Worm (Caenorhabditis elegans) whole organism, late embryonic: Measurements from ENCODE around the gene thn-1.

Source experiments
- F13H6.1 ChIP-seq: sonication (generic microtip); optimal IDR thresholded peaks from 2 replicates; lab custom pipeline; 2016; ENCODE audit warnings: missing genetic modification characterization, missing compliant biosample characterization
- K02D7.2 ChIP-seq: sonication (generic microtip); optimal IDR thresholded peaks from 2 replicates; lab custom pipeline; 2017; ENCODE audit warnings: mild to moderate bottlenecking, missing genetic modification characterization, missing compliant biosample characterization
- K09A11.1 ChIP-seq: sonication (generic microtip); optimal IDR thresholded peaks from 2 replicates; lab custom pipeline; 2017; ENCODE audit warnings: antibody characterized with exemption, mild to moderate bottlenecking, missing genetic modification characterization, missing compliant biosample characterization; ENCODE audit not compliant: insufficient read depth
- T23F11.4 ChIP-seq: fragments of 200-800 bp; sonication (Bioruptor generic); optimal IDR thresholded peaks from 2 replicates; lab custom pipeline; 2018; ENCODE audit warnings: mild to moderate bottlenecking, missing genetic modification characterization, missing compliant biosample characterization
- Y22D7AL.16 ChIP-seq: sonication (generic microtip); optimal IDR thresholded peaks from 2 replicates; lab custom pipeline; 2016; ENCODE audit warnings: missing genetic modification characterization, missing compliant biosample characterization
- ama-1 ChIP-seq: fragments of 150-350 bp; optimal IDR thresholded peaks from 2 replicates; lab custom pipeline; 2014
- ceh-18 ChIP-seq: sonication (generic microtip); optimal IDR thresholded peaks from 2 replicates; lab custom pipeline; 2016; ENCODE audit warnings: missing genetic modification characterization, missing compliant biosample characterization
- ceh-19 ChIP-seq: fragments of 200-800 bp; sonication (Bioruptor generic); optimal IDR thresholded peaks from 2 replicates; lab custom pipeline; 2018; ENCODE audit warnings: mild to moderate bottlenecking, missing genetic modification characterization, missing compliant biosample characterization
- ceh-2 ChIP-seq: sonication (generic microtip); optimal IDR thresholded peaks from 2 replicates; lab custom pipeline; 2016; ENCODE audit warnings: missing genotype, missing genetic modification characterization, missing compliant biosample characterization
- ceh-22 ChIP-seq: sonication (generic microtip); optimal IDR thresholded peaks from 2 replicates; lab custom pipeline; 2017; ENCODE audit warnings: missing biosample characterization, missing genetic modification characterization
- ceh-30 ChIP-seq: fragments of 150-350 bp; optimal IDR thresholded peaks from 2 replicates; lab custom pipeline; 2014; ENCODE audit warnings: missing biosample characterization, missing genetic modification characterization
- ceh-31 ChIP-seq: sonication (generic microtip); optimal IDR thresholded peaks from 2 replicates; lab custom pipeline; 2016; ENCODE audit warnings: missing genetic modification characterization, missing compliant biosample characterization
- ceh-34 ChIP-seq: sonication (generic microtip); optimal IDR thresholded peaks from 2 replicates; lab custom pipeline; 2016; ENCODE audit warnings: mild to moderate bottlenecking, missing genetic modification characterization, missing compliant biosample characterization
- ceh-45 ChIP-seq: fragments of 200-800 bp; sonication (Bioruptor generic); IDR thresholded peaks from 2 replicates; pipeline ENCODE4 v1.3.6; 2022; ENCODE audit warnings: missing genetic modification reagents, missing genetic modification characterization, missing compliant biosample characterization
- ceh-48 ChIP-seq: sonication (generic microtip); optimal IDR thresholded peaks from 2 replicates; lab custom pipeline; 2016; ENCODE audit warnings: missing genetic modification characterization, inconsistent platforms, missing compliant biosample characterization
- ceh-9 ChIP-seq: sonication (generic microtip); optimal IDR thresholded peaks from 2 replicates; lab custom pipeline; 2016; ENCODE audit warnings: mild to moderate bottlenecking, missing genetic modification characterization, inconsistent platforms, missing compliant biosample characterization
- che-1 ChIP-seq: sonication (generic microtip); optimal IDR thresholded peaks from 2 replicates; lab custom pipeline; 2016; ENCODE audit warnings: mild to moderate bottlenecking, missing genetic modification characterization, missing compliant biosample characterization
- dve-1 ChIP-seq: sonication (generic microtip); optimal IDR thresholded peaks from 2 replicates; lab custom pipeline; 2017; ENCODE audit warnings: antibody characterized with exemption, mild to moderate bottlenecking, missing genetic modification characterization, missing compliant biosample characterization
- elt-2 ChIP-seq: sonication (generic microtip); optimal IDR thresholded peaks from 2 replicates; lab custom pipeline; 2016; ENCODE audit warnings: missing genetic modification reagents, missing genetic modification characterization, missing compliant biosample characterization
- elt-4 ChIP-seq: sonication (generic microtip); optimal IDR thresholded peaks from 2 replicates; lab custom pipeline; 2016; ENCODE audit warnings: missing genetic modification characterization, missing compliant biosample characterization
- ets-4 ChIP-seq: sonication (generic microtip); optimal IDR thresholded peaks from 2 replicates; lab custom pipeline; 2016; ENCODE audit warnings: missing genetic modification characterization, missing compliant biosample characterization
- fkh-6 ChIP-seq: sonication (generic microtip); optimal IDR thresholded peaks from 2 replicates; lab custom pipeline; 2016; ENCODE audit warnings: missing genetic modification characterization, missing compliant biosample characterization
- gmeb-2 ChIP-seq: sonication (generic microtip); optimal IDR thresholded peaks from 2 replicates; lab custom pipeline; 2016; ENCODE audit warnings: missing genetic modification characterization, inconsistent platforms, missing compliant biosample characterization
- hlh-30 ChIP-seq: sonication (generic microtip); optimal IDR thresholded peaks from 2 replicates; lab custom pipeline; 2017; ENCODE audit warnings: antibody characterized with exemption, missing genetic modification characterization, missing compliant biosample characterization; ENCODE audit not compliant: insufficient read depth
- hlh-6 ChIP-seq: sonication (generic microtip); optimal IDR thresholded peaks from 2 replicates; lab custom pipeline; 2016; ENCODE audit warnings: missing genotype, missing genetic modification characterization, missing compliant biosample characterization
- hlh-8 ChIP-seq: sonication (generic microtip); optimal IDR thresholded peaks from 2 replicates; lab custom pipeline; 2016; ENCODE audit warnings: missing genotype, missing genetic modification characterization, missing compliant biosample characterization
- madf-2 ChIP-seq: sonication (generic microtip); optimal IDR thresholded peaks from 2 replicates; lab custom pipeline; 2017; ENCODE audit warnings: missing genetic modification characterization, missing compliant biosample characterization
- nfya-1 ChIP-seq: sonication (generic microtip); optimal IDR thresholded peaks from 2 replicates; lab custom pipeline; 2017; ENCODE audit warnings: missing genetic modification characterization, mild to moderate bottlenecking, missing compliant biosample characterization, antibody characterized with exemption, moderate library complexity
- nhr-232 ChIP-seq: sonication (generic microtip); optimal IDR thresholded peaks from 2 replicates; lab custom pipeline; 2016; ENCODE audit warnings: missing genetic modification characterization, missing compliant biosample characterization
- odd-2 ChIP-seq: sonication (generic microtip); optimal IDR thresholded peaks from 2 replicates; lab custom pipeline; 2017; ENCODE audit warnings: antibody characterized with exemption, mild to moderate bottlenecking, missing genetic modification characterization, missing compliant biosample characterization
- pax-1 ChIP-seq: fragments of 150-350 bp; optimal IDR thresholded peaks from 2 replicates; lab custom pipeline; 2014; ENCODE audit warnings: missing biosample characterization, missing genetic modification characterization
- pha-4 ChIP-seq: fragments of 150-350 bp; optimal IDR thresholded peaks from 2 replicates; lab custom pipeline; 2018; ENCODE audit warnings: missing biosample characterization, missing genetic modification reagents, missing genetic modification characterization
- ref-2 ChIP-seq: sonication (generic microtip); optimal IDR thresholded peaks from 2 replicates; lab custom pipeline; 2016; ENCODE audit warnings: missing genetic modification characterization, missing compliant biosample characterization
- rnt-1 ChIP-seq: sonication (generic microtip); optimal IDR thresholded peaks from 2 replicates; lab custom pipeline; 2016; ENCODE audit warnings: missing genetic modification characterization, missing compliant biosample characterization
- sox-2 ChIP-seq: fragments of 200-800 bp; sonication (Bioruptor generic); IDR thresholded peaks from 2 replicates; pipeline ENCODE4 v1.3.6; 2022; ENCODE audit warnings: missing genetic modification reagents, missing genetic modification characterization, missing compliant biosample characterization
- syd-9 ChIP-seq: sonication (generic microtip); optimal IDR thresholded peaks from 2 replicates; lab custom pipeline; 2016; ENCODE audit warnings: mild to moderate bottlenecking, missing genetic modification characterization, moderate library complexity, missing compliant biosample characterization
- tbx-2 ChIP-seq: sonication (generic microtip); optimal IDR thresholded peaks from 2 replicates; lab custom pipeline; 2016; ENCODE audit warnings: missing genetic modification characterization, missing compliant biosample characterization
- unc-3 ChIP-seq, 2 experiments: fragments of 200-800 bp in 1 of 2; sonication (Bioruptor generic) in 1 of 2; sonication (generic microtip) in 1 of 2; conservative IDR thresholded peaks in 1 of 2; optimal IDR thresholded peaks in 1 of 2; 2 replicates each; pipeline versions ENCODE4 v1.3.6 to Lab custom; 2016 to 2022; ENCODE audit warnings: missing compliant biosample characterization in 2 of 2, missing genetic modification characterization in 2 of 2, missing genetic modification reagents in 1 of 2
- unc-42 ChIP-seq: sonication (generic microtip); optimal IDR thresholded peaks from 2 replicates; lab custom pipeline; 2016; ENCODE audit warnings: missing genotype, missing genetic modification characterization, missing compliant biosample characterization
- unc-55 ChIP-seq: sonication (generic microtip); optimal IDR thresholded peaks from 2 replicates; lab custom pipeline; 2017; ENCODE audit warnings: missing biosample characterization, missing genetic modification reagents, missing genetic modification characterization
- unc-86 ChIP-seq: sonication (generic microtip); optimal IDR thresholded peaks from 2 replicates; lab custom pipeline; 2016; ENCODE audit warnings: missing genetic modification characterization, missing compliant biosample characterization
- zip-5 ChIP-seq: sonication (generic microtip); optimal IDR thresholded peaks from 2 replicates; lab custom pipeline; 2016; ENCODE audit warnings: missing genetic modification characterization, missing compliant biosample characterization

Gene thn-1

ce11 chrIV:12399983-12400382 lies 20.1 kb downstream of the thn-1 start:
- TF ChIP-seq hlh-8 (tag; lab: Kevin White, UChicago) (no peak), elt-2 (peak; percentile 96), dve-1 (tag; lab: Kevin White, UChicago) (no peak), nhr-232 (tag; lab: Kevin White, UChicago) (no peak), sox-2 (GFP tag; lab: Robert Waterston, UW) (no peak)

ce11 chrIV:12403440-12403839 lies 23.6 kb downstream of the thn-1 start:
- no peak for TF ChIP-seq unc-42 (tag; lab: Kevin White, UChicago)
- no peak for TF ChIP-seq nhr-232 (tag; lab: Kevin White, UChicago)
- no peak for TF ChIP-seq ama-1 (lab: Kevin White, UChicago)
- TF ChIP-seq unc-86, result no peak

ce11 chrIV:12404137-12404536 lies 24.3 kb downstream of the thn-1 start, which contains the start of gene gex-3:
TSS of gene gex-3 (plus strand) at chrIV:12404431.
- TF ChIP-seq unc-86 (no peak), tbx-2 (tag; lab: Kevin White, UChicago) (peak; percentile 34), ref-2 (tag; lab: Kevin White, UChicago) (peak; percentile 32), nfya-1 (peak; percentile 61), hlh-6 (tag; lab: Kevin White, UChicago) (no peak), ets-4 (tag; lab: Kevin White, UChicago) (no peak), ceh-18 (tag; lab: Kevin White, UChicago) (peak; percentile 47), ceh-30 (tag; lab: Kevin White, UChicago) (no peak), rnt-1 (tag; lab: Kevin White, UChicago) (peak; percentile 19), ceh-2 (tag; lab: Kevin White, UChicago) (peak; percentile 33), unc-3 (GFP tag; conservative IDR thresholded peaks at IDR 0.05; lab: Robert Waterston, UW) (no peak), unc-3 (tag; optimal IDR thresholded peaks at IDR 0.05; lab: Kevin White, UChicago) (peak; percentile 6), ceh-34 (tag; lab: Kevin White, UChicago) (peak; percentile 9), unc-55 (GFP tag; lab: Kevin White, UChicago) (peak; percentile 58), ceh-22 (tag; lab: Kevin White, UChicago) (no peak), hlh-30 (tag; lab: Kevin White, UChicago) (peak; percentile 32), odd-2 (tag; lab: Kevin White, UChicago) (no peak), F13H6.1 (no peak), unc-42 (tag; lab: Kevin White, UChicago) (peak; percentile 100), ceh-31 (tag; lab: Kevin White, UChicago) (peak; percentile 81)

ce11 chrIV:12408625-12409024 lies 28.7 kb downstream of the thn-1 start, which contains the start of gene dsb-1:
TSS of gene dsb-1 (plus strand) at chrIV:12408925.
- no peak for TF ChIP-seq ceh-31 (tag; lab: Kevin White, UChicago)
- TF ChIP-seq ceh-34 (tag; lab: Kevin White, UChicago), result no peak
- no peak for TF ChIP-seq nfya-1
- no peak for TF ChIP-seq madf-2 (tag; lab: Kevin White, UChicago)
- TF ChIP-seq fkh-6, result no peak
- no peak for TF ChIP-seq dve-1 (tag; lab: Kevin White, UChicago)
- no peak for TF ChIP-seq tbx-2 (tag; lab: Kevin White, UChicago)
- no peak for TF ChIP-seq pha-4 (tag; lab: Kevin White, UChicago)
- no peak for TF ChIP-seq hlh-8 (tag; lab: Kevin White, UChicago)
- no peak for TF ChIP-seq pax-1 (tag; lab: Kevin White, UChicago)
- no peak for TF ChIP-seq unc-42 (tag; lab: Kevin White, UChicago)
- no peak for TF ChIP-seq unc-86

- TF ChIP-seq pha-4 (tag; lab: Kevin White, UChicago), result no peak
- TF ChIP-seq ceh-48 (tag; lab: Kevin White, UChicago), result no peak
- TF ChIP-seq ceh-9 (tag; lab: Kevin White, UChicago), result no peak
- no peak for TF ChIP-seq ceh-45
- no peak for TF ChIP-seq elt-2
- no peak for TF ChIP-seq K09A11.1
- TF ChIP-seq elt-4, result no peak
- no peak for TF ChIP-seq che-1 (tag; lab: Kevin White, UChicago)
- no peak for TF ChIP-seq gmeb-2 (tag; lab: Kevin White, UChicago)
- TF ChIP-seq ets-4 (tag; lab: Kevin White, UChicago), result no peak
- no peak for TF ChIP-seq ama-1 (lab: Kevin White, UChicago)
- TF ChIP-seq hlh-6 (tag; lab: Kevin White, UChicago), result no peak
- no peak for TF ChIP-seq Y22D7AL.16 (tag; lab: Kevin White, UChicago)
- no peak for TF ChIP-seq syd-9 (tag; lab: Kevin White, UChicago)
- no peak for TF ChIP-seq zip-5
- no peak for TF ChIP-seq tbx-2 (tag; lab: Kevin White, UChicago)
- no peak for TF ChIP-seq rnt-1 (tag; lab: Kevin White, UChicago)
- no peak for TF ChIP-seq ceh-19
- no peak for TF ChIP-seq T23F11.4 (GFP tag; lab: Kevin White, UChicago)
- TF ChIP-seq K02D7.2 (tag; lab: Kevin White, UChicago), result no peak
Measured at ce11 chrIV:12410167-12410566, 30.3 kb downstream of the thn-1 start, which contains the start of gene acl-13. TSS of gene acl-13 (plus strand) at chrIV:12410467.
